Fruit fly (Drosophila melanogaster) whole organism, adult: ENCODE measurements around the gene cert.

Source experiments
- CG12768 ChIP-seq: fragments of 200-800 bp; sonication (Bioruptor generic); optimal IDR thresholded peaks from 2 replicates; lab custom pipeline; 2017; ENCODE audit warnings: missing biosample characterization, missing genetic modification characterization, mild to moderate bottlenecking, moderate library complexity, missing genetic modification reagents
- CG14711 ChIP-seq: fragments of 200-800 bp; sonication (Bioruptor generic); optimal IDR thresholded peaks from 2 replicates; lab custom pipeline; 2018; ENCODE audit warnings: missing biosample characterization, mild to moderate bottlenecking, missing genetic modification characterization, moderate library complexity
- CG7045 ChIP-seq: fragments of 200-800 bp; sonication (Bioruptor generic); optimal IDR thresholded peaks from 2 replicates; lab custom pipeline; 2017; ENCODE audit warnings: missing biosample characterization, mild to moderate bottlenecking, missing genetic modification characterization
- Crg-1 ChIP-seq: fragments of 200-800 bp; sonication (Bioruptor generic); optimal IDR thresholded peaks from 2 replicates; lab custom pipeline; 2016; ENCODE audit warnings: missing biosample characterization, missing genetic modification characterization
- Hr96 ChIP-seq: fragments of 200-800 bp; sonication (Bioruptor generic); optimal IDR thresholded peaks from 2 replicates; lab custom pipeline; 2016; ENCODE audit warnings: missing biosample characterization, missing genetic modification characterization
- Mnt ChIP-seq: fragments of 200-800 bp; sonication (Bioruptor generic); optimal IDR thresholded peaks from 2 replicates; lab custom pipeline; 2016; ENCODE audit warnings: missing biosample characterization, mild to moderate bottlenecking, missing genetic modification characterization
- kay ChIP-seq: fragments of 200-800 bp; sonication (Bioruptor generic); peaks from one replicate; lab custom pipeline; 2016; ENCODE audit warnings: missing biosample characterization, missing genetic modification characterization, borderline replicate concordance
- toe ChIP-seq: fragments of 200-800 bp; sonication (Bioruptor generic); optimal IDR thresholded peaks from 2 replicates; lab custom pipeline; 2016; ENCODE audit warnings: missing biosample characterization, missing genetic modification characterization

DNA sequence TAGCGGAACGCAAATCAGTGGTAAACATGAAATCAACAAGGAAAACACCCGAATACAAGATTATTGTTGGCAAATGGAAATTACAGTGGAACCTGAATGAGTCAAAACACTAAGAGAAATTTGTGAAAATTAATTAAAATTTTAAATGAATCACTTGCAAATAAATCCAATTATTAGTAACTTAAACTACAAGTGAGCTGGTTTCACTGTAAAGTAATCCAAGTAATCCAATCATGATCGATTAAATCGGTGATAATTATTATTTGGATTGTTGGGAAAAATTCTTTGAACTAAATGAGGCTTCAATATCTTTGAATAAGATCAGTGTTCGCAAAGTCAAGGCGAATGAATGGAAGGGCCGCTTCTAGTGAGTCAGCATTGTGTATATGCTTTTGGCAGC is 1.3 kb downstream of the cert start:
- TF ChIP-seq CG14711 (tag; lab: Kevin White, UChicago) (no peak), Crg-1 (GFP tag; lab: Kevin White, UChicago) (no peak), toe (GFP tag; lab: Kevin White, UChicago) (no peak), CG7045 (no peak), Mnt (GFP tag; lab: Kevin White, UChicago) (no peak), Hr96 (GFP tag; lab: Kevin White, UChicago) (no peak), kay (no peak), CG12768 (GFP tag; lab: Kevin White, UChicago) (no peak)
